Worm (Caenorhabditis elegans) whole organism, midembryonic: Measurements from ENCODE around the gene C06C3.4.

Experiments
- T22C8.4 ChIP-seq: fragments of 200-800 bp; sonication (Bioruptor generic); IDR thresholded peaks from 2 replicates; pipeline ENCODE4 v1.3.6; 2022; ENCODE audit warnings: missing genetic modification characterization, missing compliant biosample characterization
- flt-1 ChIP-seq: fragments of 200-800 bp; sonication (Bioruptor generic); IDR thresholded peaks from 2 replicates; pipeline ENCODE4 v1.3.6; 2022; ENCODE audit warnings: missing genetic modification characterization, missing compliant biosample characterization
- klf-2 ChIP-seq: fragments of 200-800 bp; sonication (Bioruptor generic); conservative IDR thresholded peaks from 2 replicates; pipeline ENCODE4 v1.3.6; 2022; ENCODE audit warnings: missing genetic modification reagents, missing genetic modification characterization, missing compliant biosample characterization
- tab-1 ChIP-seq: fragments of 200-800 bp; sonication (Bioruptor generic); IDR thresholded peaks from 2 replicates; pipeline ENCODE4 v1.3.6; 2022; ENCODE audit warnings: missing genetic modification characterization, missing compliant biosample characterization
- ztf-23 ChIP-seq: fragments of 200-800 bp; sonication (Bioruptor generic); IDR thresholded peaks from 2 replicates; pipeline ENCODE4 v1.3.6; 2022; ENCODE audit warnings: missing genetic modification reagents, missing genetic modification characterization, missing compliant biosample characterization

ce11 chrII:9338859-9339258 is 34.2 kb upstream of the C06C3.4 start, which contains the start of gene ttll-12:
- no peak for TF ChIP-seq flt-1 (GFP tag; lab: Robert Waterston, UW)
- no peak for TF ChIP-seq ztf-23 (GFP tag; lab: Robert Waterston, UW)
- no peak for TF ChIP-seq tab-1 (GFP tag; lab: Robert Waterston, UW)
- no peak for TF ChIP-seq T22C8.4
- TF ChIP-seq klf-2 (GFP tag; lab: Robert Waterston, UW) = no peak
